Fruit fly (Drosophila melanogaster): Measurements from ENCODE around the gene RPA2.

The RPA2 gene

dm6 chr2L:20936420-20936819, 10.5 kb upstream of the RPA2 start (continued):
- TF ChIP-seq CG32006 (GFP tag; optimal IDR thresholded peaks at IDR 0.05) (peak; percentile 66), salr (GFP tag; optimal IDR thresholded peaks at IDR 0.05) (peak in 1 of 2 experiments; percentile 31), CG11294 (GFP tag; IDR thresholded peaks at IDR 0.05) (no peak), lz (GFP tag; optimal IDR thresholded peaks at IDR 0.05) (peak; percentile 23), CG1621 (tag; optimal IDR thresholded peaks at IDR 0.05) (no peak), net (GFP tag; optimal IDR thresholded peaks at IDR 0.05) (no peak), CG8119 (GFP tag; IDR thresholded peaks at IDR 0.05) (0 out of 3 replicates have a peak, but pooled peaks have one; percentile 14), CG31627 (GFP tag; optimal IDR thresholded peaks at IDR 0.05) (no peak), dsx (GFP tag; optimal IDR thresholded peaks at IDR 0.05; ENCODE audit: poor library complexity, severe bottlenecking) (no peak), svp (GFP tag) (no peak), CG10631 (GFP tag; optimal IDR thresholded peaks at IDR 0.05) (peak; percentile 52)

- TF ChIP-seq fkh (GFP tag; optimal IDR thresholded peaks at IDR 0.05) = peak; percentile 27
- TF ChIP-seq spab (GFP tag; optimal IDR thresholded peaks at IDR 0.05) = no peak
- TF ChIP-seq ss (GFP tag; optimal IDR thresholded peaks at IDR 0.05) = peak in 1 of 2 experiments; percentile 37
- peak; percentile 97 for TF ChIP-seq svp (GFP tag)
- no peak for TF ChIP-seq OdsH (GFP tag; optimal IDR thresholded peaks at IDR 0.05)
Observed at dm6 chr2L:20936061-20936390, 10.1 kb upstream of the RPA2 start.

- TF ChIP-seq Gug (GFP tag; IDR thresholded peaks at IDR 0.05) (no peak), fd85E (GFP tag; optimal IDR thresholded peaks at IDR 0.05) (no peak), OdsH (GFP tag; optimal IDR thresholded peaks at IDR 0.05) (peak; percentile 57), achi (GFP tag; optimal IDR thresholded peaks at IDR 0.05) (peak; percentile 14), cyc (GFP tag; optimal IDR thresholded peaks at IDR 0.05) (no peak), salr (GFP tag; optimal IDR thresholded peaks at IDR 0.05) (no peak), CG6163 (GFP tag; IDR thresholded peaks at IDR 0.05) (no peak), Smox (GFP tag; optimal IDR thresholded peaks at IDR 0.05) (peak; percentile 47), acj6 (GFP tag; optimal IDR thresholded peaks at IDR 0.05) (peak; percentile 46), CG16779 (tag; optimal IDR thresholded peaks at IDR 0.05) (no peak), CG8632 (GFP tag; optimal IDR thresholded peaks at IDR 0.05) (no peak), CG31627 (GFP tag; optimal IDR thresholded peaks at IDR 0.05) (peak; percentile 35), Eip75B (GFP tag; optimal IDR thresholded peaks at IDR 0.05) (no peak), Sox15 (GFP tag; optimal IDR thresholded peaks at IDR 0.05) (no peak), Lpt (GFP tag; optimal IDR thresholded peaks at IDR 0.05) (no peak), CG6276 (GFP tag; optimal IDR thresholded peaks at IDR 0.05) (no peak), Eip93F (GFP tag; optimal IDR thresholded peaks at IDR 0.05) (no peak), CG6792 (GFP tag; optimal IDR thresholded peaks at IDR 0.05) (no peak), CG15336 (GFP tag; IDR thresholded peaks at IDR 0.05) (no peak), CG6808 (GFP tag; optimal IDR thresholded peaks at IDR 0.05) (no peak), Hr4 (GFP tag; optimal IDR thresholded peaks at IDR 0.05) (no peak), fkh (GFP tag; optimal IDR thresholded peaks at IDR 0.05) (peak; percentile 87), pdm3 (GFP tag; optimal IDR thresholded peaks at IDR 0.05) (peak; percentile 51), CG8119 (GFP tag; IDR thresholded peaks at IDR 0.05) (no peak), CG10631 (GFP tag; optimal IDR thresholded peaks at IDR 0.05) (no peak), CG10669 (GFP tag; optimal IDR thresholded peaks at IDR 0.05) (no peak), net (GFP tag; optimal IDR thresholded peaks at IDR 0.05) (no peak), Sox14 (GFP tag; optimal IDR thresholded peaks at IDR 0.05) (peak; percentile 48), CG34406 (GFP tag; optimal IDR thresholded peaks at IDR 0.05) (peak; percentile 30), Ets96B (tag; optimal IDR thresholded peaks at IDR 0.05) (no peak), vri (GFP tag; optimal IDR thresholded peaks at IDR 0.05) (no peak), Ets21C (GFP tag; optimal IDR thresholded peaks at IDR 0.05) (no peak), dsx (GFP tag; optimal IDR thresholded peaks at IDR 0.05; ENCODE audit: poor library complexity, severe bottlenecking) (peak; percentile 27), CG11294 (GFP tag; IDR thresholded peaks at IDR 0.05) (no peak), spab (GFP tag; optimal IDR thresholded peaks at IDR 0.05) (no peak), CG9139 (GFP tag; optimal IDR thresholded peaks at IDR 0.05) (no peak), CG8319 (GFP tag; optimal IDR thresholded peaks at IDR 0.05) (no peak), Eip78C (GFP tag) (peak; percentile 74), Hr39 (GFP tag; optimal IDR thresholded peaks at IDR 0.05) (peak; percentile 19), lz (GFP tag; optimal IDR thresholded peaks at IDR 0.05) (peak; percentile 24), CG3032 (tag; optimal IDR thresholded peaks at IDR 0.05) (no peak), eg (GFP tag; IDR thresholded peaks at IDR 0.05) (no peak)
Observed at dm6 chr2L:20935338-20936060, 9.6 kb upstream of the RPA2 start.
